Fruit fly (Drosophila melanogaster): ENCODE measurements around the gene bdwf.
A peak's percentile ranks its signal among the peaks of the same experiment; 100 is the strongest.

Gene bdwf

dm6 chr3R:17056183-17056904 lies 13.4 kb upstream of the bdwf start (continued):
- no peak for TF ChIP-seq Awh (GFP tag; IDR thresholded peaks at IDR 0.05)
- TF ChIP-seq CG12744 (GFP tag; optimal IDR thresholded peaks at IDR 0.05): no peak
- no peak for TF ChIP-seq CG4617 (GFP tag; optimal IDR thresholded peaks at IDR 0.05; ENCODE audit: borderline replicate concordance)
- peak; percentile 63; the same call in 1 of the 3 replicates for TF ChIP-seq CG34422 (GFP tag; IDR thresholded peaks at IDR 0.05)
- TF ChIP-seq CG7556 (GFP tag; optimal IDR thresholded peaks at IDR 0.05): no peak
- TF ChIP-seq CG10462 (GFP tag; optimal IDR thresholded peaks at IDR 0.05): no peak
- no peak for TF ChIP-seq pho (GFP tag; optimal IDR thresholded peaks at IDR 0.05)
- TF ChIP-seq nerfin-1 (tag; optimal IDR thresholded peaks at IDR 0.05): no peak
- TF ChIP-seq croc (GFP tag; conservative IDR thresholded peaks at IDR 0.05): no peak
- no peak; the same call in 2 of the 3 replicates for TF ChIP-seq dysf (GFP tag; IDR thresholded peaks at IDR 0.05)
- peak; percentile 98 for TF ChIP-seq CG10543 (GFP tag; optimal IDR thresholded peaks at IDR 0.05)
- no peak for TF ChIP-seq grn (GFP tag; optimal IDR thresholded peaks at IDR 0.05)
- TF ChIP-seq en (GFP tag; optimal IDR thresholded peaks at IDR 0.05): no peak
- peak; percentile 45 for TF ChIP-seq CG15479 (GFP tag; optimal IDR thresholded peaks at IDR 0.05)
- no peak for TF ChIP-seq CoRest (tag; optimal IDR thresholded peaks at IDR 0.05)
- TF ChIP-seq Camta (GFP tag; optimal IDR thresholded peaks at IDR 0.05): no peak
- peak; percentile 45 for TF ChIP-seq ERR (GFP tag; optimal IDR thresholded peaks at IDR 0.05)
- TF ChIP-seq Dbx (GFP tag; IDR thresholded peaks at IDR 0.05): peak; percentile 64; the same call in 2 of the 3 replicates
- TF ChIP-seq ATbp (GFP tag; optimal IDR thresholded peaks at IDR 0.05): no peak
- no peak for TF ChIP-seq Hr3 (GFP tag; optimal IDR thresholded peaks at IDR 0.05)
- no peak for TF ChIP-seq CG7786 (GFP tag; optimal IDR thresholded peaks at IDR 0.05)
- no peak for TF ChIP-seq fd64A (GFP tag; optimal IDR thresholded peaks at IDR 0.05)
- TF ChIP-seq CG1647 (GFP tag; optimal IDR thresholded peaks at IDR 0.05): no peak
- TF ChIP-seq prd (optimal IDR thresholded peaks at IDR 0.05): no peak
- TF ChIP-seq prd (GFP tag; IDR thresholded peaks at IDR 0.05): no peak
- TF ChIP-seq Fer1 (GFP tag; optimal IDR thresholded peaks at IDR 0.05): peak; percentile 70
- peak; percentile 92 for TF ChIP-seq CG8281 (tag; optimal IDR thresholded peaks at IDR 0.05)
- peak; percentile 22; the same call in 1 of the 2 replicates for TF ChIP-seq MBD-R2 (GFP tag; IDR thresholded peaks at IDR 0.05)
- TF ChIP-seq lilli (GFP tag; optimal IDR thresholded peaks at IDR 0.05): peak; percentile 23
- TF ChIP-seq CkIIα-i1 (GFP tag; IDR thresholded peaks at IDR 0.05): no peak
- TF ChIP-seq CG12071 (GFP tag; optimal IDR thresholded peaks at IDR 0.05): no peak
- no peak for TF ChIP-seq CG2129 (GFP tag; IDR thresholded peaks at IDR 0.05; ENCODE audit: partially characterized antibody)
- TF ChIP-seq pan (optimal IDR thresholded peaks at IDR 0.05): no peak
- TF ChIP-seq pan (GFP tag; optimal IDR thresholded peaks at IDR 0.05 in 1 of 2, IDR thresholded peaks at IDR 0.05 in 1 of 2): peak in 1 of 2 experiments; percentile 6
- TF ChIP-seq CG8765 (GFP tag; IDR thresholded peaks at IDR 0.05): 0 out of 2 replicates have a peak, but pooled peaks have one; percentile 56
- no peak for TF ChIP-seq Sox100B (GFP tag; optimal IDR thresholded peaks at IDR 0.05)
- peak; percentile 65 to 82 for TF ChIP-seq Trl (optimal IDR thresholded peaks at IDR 0.05)
- peak; percentile 43 for TF ChIP-seq Trl (GFP tag; optimal IDR thresholded peaks at IDR 0.05)
- TF ChIP-seq Doc3 (GFP tag; IDR thresholded peaks at IDR 0.05; ENCODE audit: partially characterized antibody): 0 out of 3 replicates have a peak, but pooled peaks have one; percentile 26
- TF ChIP-seq rib (GFP tag; IDR thresholded peaks at IDR 0.05): peak; percentile 76; the same call in 1 of the 2 replicates
- TF ChIP-seq Mes4 (GFP tag; optimal IDR thresholded peaks at IDR 0.05): no peak
- peak; percentile 38 for TF ChIP-seq CG13296 (GFP tag; optimal IDR thresholded peaks at IDR 0.05)
- peak; percentile 56 for TF ChIP-seq caup (GFP tag; optimal IDR thresholded peaks at IDR 0.05; ENCODE audit: severe bottlenecking)
- no peak for TF ChIP-seq knrl (GFP tag; IDR thresholded peaks at IDR 0.05; ENCODE audit: partially characterized antibody)
- peak; percentile 57; the same call in 1 of the 3 replicates for TF ChIP-seq mld (GFP tag; IDR thresholded peaks at IDR 0.05; ENCODE audit: partially characterized antibody)
- TF ChIP-seq unpg (GFP tag; optimal IDR thresholded peaks at IDR 0.05): no peak
- TF ChIP-seq Hmx (GFP tag; optimal IDR thresholded peaks at IDR 0.05): no peak
- TF ChIP-seq CG4424 (GFP tag; optimal IDR thresholded peaks at IDR 0.05): no peak
- no peak for TF ChIP-seq crc (GFP tag; optimal IDR thresholded peaks at IDR 0.05)
- no peak for TF ChIP-seq gcm2 (GFP tag; optimal IDR thresholded peaks at IDR 0.05)
